Worm (Caenorhabditis elegans): ENCODE measurements around the gene osm-8.

ce11 chrII:7631677-7632210, 26.5 kb upstream of the osm-8 start:
- TF ChIP-seq unc-86 (tag; optimal IDR thresholded peaks at IDR 0.05), result no peak
- TF ChIP-seq ceh-30 (tag; optimal IDR thresholded peaks at IDR 0.05), result no peak
- no peak for TF ChIP-seq pha-4 (tag; optimal IDR thresholded peaks at IDR 0.05)
- TF ChIP-seq nhr-11 (tag; optimal IDR thresholded peaks at IDR 0.05), result no peak

All from whole organism, late embryonic.